Worm (Caenorhabditis elegans) whole organism, late embryonic: ENCODE results near the gene sulp-7.

Source experiments
- F13H6.1 ChIP-seq: sonication (generic microtip); optimal IDR thresholded peaks from 2 replicates; lab custom pipeline; 2016; ENCODE audit warnings: missing genetic modification characterization, missing compliant biosample characterization
- K09A11.1 ChIP-seq: sonication (generic microtip); optimal IDR thresholded peaks from 2 replicates; lab custom pipeline; 2017; ENCODE audit warnings: antibody characterized with exemption, mild to moderate bottlenecking, missing genetic modification characterization, missing compliant biosample characterization; ENCODE audit not compliant: insufficient read depth
- ceh-24 ChIP-seq: sonication (generic microtip); optimal IDR thresholded peaks from 2 replicates; lab custom pipeline; 2016; ENCODE audit warnings: mild to moderate bottlenecking, missing genetic modification characterization, missing compliant biosample characterization
- hlh-8 ChIP-seq: sonication (generic microtip); optimal IDR thresholded peaks from 2 replicates; lab custom pipeline; 2016; ENCODE audit warnings: missing genotype, missing genetic modification characterization, missing compliant biosample characterization

DNA sequence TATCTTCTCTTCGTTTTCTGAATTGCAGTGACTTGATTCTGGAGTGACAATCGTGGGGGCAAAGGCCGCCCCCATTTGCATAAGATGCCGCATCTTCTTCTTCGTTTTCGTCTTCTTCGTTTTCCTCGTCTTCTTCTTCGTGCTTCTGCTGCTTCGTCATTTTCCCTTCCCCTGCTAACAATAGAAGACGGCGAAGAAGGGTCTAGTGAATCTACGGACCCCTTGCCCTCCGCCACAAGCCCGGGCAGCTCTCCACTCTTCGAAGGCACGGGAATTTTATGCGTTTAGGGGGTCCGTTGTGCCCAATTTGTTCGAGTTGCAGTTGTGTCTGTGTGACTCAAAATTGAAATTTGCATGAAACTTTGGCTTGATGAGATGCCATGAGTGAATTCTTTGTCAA, 48.6 kb upstream of the sulp-7 start:
- no peak for TF ChIP-seq ceh-24 (tag; lab: Kevin White, UChicago)
- TF ChIP-seq K09A11.1 (tag; lab: Kevin White, UChicago) = no peak
- no peak for TF ChIP-seq F13H6.1
- no peak for TF ChIP-seq hlh-8 (tag; lab: Kevin White, UChicago)
